Fruit fly (Drosophila melanogaster) whole organism, embryonic: ENCODE results near the gene Tsp97E.

ENCODE experiments used
- Asciz ChIP-seq: fragments of 200-800 bp; sonication (Bioruptor generic); optimal IDR thresholded peaks from 2 replicates; lab custom pipeline; 2017; ENCODE audit warnings: missing biosample characterization, mild to moderate bottlenecking, missing genetic modification characterization, missing genetic modification reagents
- BtbVII ChIP-seq: fragments of 200-800 bp; sonication (Bioruptor generic); optimal IDR thresholded peaks from 3 replicates; lab custom pipeline; 2017; ENCODE audit warnings: missing biosample characterization, mild to moderate bottlenecking, missing genetic modification characterization
- CG10366 ChIP-seq: fragments of 200-800 bp; sonication (Bioruptor generic); IDR thresholded peaks from 2 replicates; pipeline ENCODE4 v1.3.6; 2022; ENCODE audit warnings: missing biosample characterization, missing genetic modification characterization
- CG10431 ChIP-seq: fragments of 200-800 bp; sonication (Bioruptor generic); optimal IDR thresholded peaks from 3 replicates; lab custom pipeline; 2018; ENCODE audit warnings: missing biosample characterization, mild to moderate bottlenecking, missing genetic modification characterization
- CG10543 ChIP-seq: fragments of 200-800 bp; sonication (Bioruptor generic); optimal IDR thresholded peaks from 3 replicates; lab custom pipeline; 2017; ENCODE audit warnings: missing biosample characterization, mild to moderate bottlenecking, missing genetic modification characterization, moderate library complexity
- CG10959 ChIP-seq: fragments of 200-800 bp; sonication (Bioruptor generic); IDR thresholded peaks from 2 replicates; pipeline ENCODE4 v1.3.6; 2022; ENCODE audit warnings: missing biosample characterization, missing genetic modification characterization
- CG11398 ChIP-seq: fragments of 200-800 bp; sonication (Bioruptor generic); optimal IDR thresholded peaks from 2 replicates; lab custom pipeline; 2016; ENCODE audit warnings: missing biosample characterization, missing genetic modification characterization
- CG11696 ChIP-seq: fragments of 200-800 bp; sonication (Bioruptor generic); IDR thresholded peaks from 2 replicates; pipeline ENCODE4 v1.3.6; 2022; ENCODE audit warnings: missing biosample characterization, missing genetic modification characterization
- CG11723 ChIP-seq: fragments of 200-800 bp; sonication (Bioruptor generic); optimal IDR thresholded peaks from 2 replicates; lab custom pipeline; 2017; ENCODE audit warnings: missing biosample characterization, mild to moderate bottlenecking, missing genetic modification characterization
- CG12104 ChIP-seq: fragments of 200-800 bp; sonication (Bioruptor generic); optimal IDR thresholded peaks from 3 replicates; lab custom pipeline; 2016; ENCODE audit warnings: missing biosample characterization, missing genetic modification characterization
- CG13287 ChIP-seq: fragments of 200-800 bp; sonication (Bioruptor generic); IDR thresholded peaks from 2 replicates; pipeline ENCODE4 v1.3.6; 2022; ENCODE audit warnings: missing biosample characterization, missing genetic modification characterization; ENCODE audit not compliant: partially characterized antibody
- CG14965 ChIP-seq: fragments of 200-800 bp; sonication (Bioruptor generic); optimal IDR thresholded peaks from 2 replicates; lab custom pipeline; 2016; ENCODE audit warnings: missing biosample characterization, missing genetic modification characterization, borderline replicate concordance
- CG16813 ChIP-seq: fragments of 200-800 bp; sonication (Bioruptor generic); IDR thresholded peaks from 3 replicates; pipeline ENCODE4 v1.3.6; 2022; ENCODE audit warnings: missing biosample characterization, missing genetic modification characterization; ENCODE audit not compliant: partially characterized antibody
- CG17385 ChIP-seq: fragments of 200-800 bp; sonication (Bioruptor generic); optimal IDR thresholded peaks from 3 replicates; lab custom pipeline; 2018; ENCODE audit warnings: missing biosample characterization, mild to moderate bottlenecking, missing genetic modification characterization
- CG18619 ChIP-seq: fragments of 200-800 bp; sonication (Bioruptor generic); optimal IDR thresholded peaks from 3 replicates; lab custom pipeline; 2017; ENCODE audit warnings: missing biosample characterization, mild to moderate bottlenecking, missing genetic modification characterization
- CG2199 ChIP-seq: fragments of 200-800 bp; sonication (Bioruptor generic); IDR thresholded peaks from 3 replicates; pipeline ENCODE4 v1.3.6; 2022; ENCODE audit warnings: missing biosample characterization, missing genetic modification characterization
- CG2202 ChIP-seq: fragments of 200-800 bp; sonication (Bioruptor generic); optimal IDR thresholded peaks from 2 replicates; lab custom pipeline; 2018; ENCODE audit warnings: missing biosample characterization, mild to moderate bottlenecking, missing genetic modification characterization
- CG2678 ChIP-seq: fragments of 200-800 bp; sonication (Bioruptor generic); optimal IDR thresholded peaks from 3 replicates; lab custom pipeline; 2019; ENCODE audit warnings: missing biosample characterization, mild to moderate bottlenecking, missing genetic modification characterization, moderate library complexity
- CG3065 ChIP-seq: fragments of 200-800 bp; sonication (Bioruptor generic); optimal IDR thresholded peaks from 2 replicates; lab custom pipeline; 2016; ENCODE audit warnings: missing biosample characterization, missing genetic modification characterization
- CG3163 ChIP-seq: fragments of 200-800 bp; sonication (Bioruptor generic); optimal IDR thresholded peaks from 3 replicates; lab custom pipeline; 2016; ENCODE audit warnings: missing biosample characterization, missing genetic modification characterization
- CG32532 ChIP-seq: fragments of 200-800 bp; sonication (Bioruptor generic); IDR thresholded peaks from 2 replicates; pipeline ENCODE4 v1.3.6; 2022; ENCODE audit warnings: missing biosample characterization, missing genetic modification characterization
- CG3407 ChIP-seq: fragments of 200-800 bp; sonication (Bioruptor generic); optimal IDR thresholded peaks from 2 replicates; lab custom pipeline; 2018; ENCODE audit warnings: missing biosample characterization, mild to moderate bottlenecking, missing genetic modification characterization
- CG7372 ChIP-seq: fragments of 200-800 bp; sonication (Bioruptor generic); IDR thresholded peaks from 2 replicates; pipeline ENCODE4 v1.3.6; 2022; ENCODE audit warnings: missing biosample characterization, missing genetic modification characterization
- CG8924 ChIP-seq: fragments of 200-800 bp; optimal IDR thresholded peaks from 3 replicates; lab custom pipeline; 2019; ENCODE audit warnings: missing biosample characterization, mild to moderate bottlenecking, missing genetic modification characterization, moderate library complexity
- CG9215 ChIP-seq: fragments of 200-800 bp; sonication (Bioruptor generic); IDR thresholded peaks from 2 replicates; pipeline ENCODE4 v1.3.6; 2022; ENCODE audit warnings: missing biosample characterization, missing genetic modification characterization
- CoRest ChIP-seq: fragments of 200-800 bp; sonication (Bioruptor generic); optimal IDR thresholded peaks from 3 replicates; lab custom pipeline; 2018; ENCODE audit warnings: missing biosample characterization, mild to moderate bottlenecking, missing genetic modification characterization, moderate library complexity
- Fer1 ChIP-seq: fragments of 200-800 bp; sonication (Bioruptor generic); optimal IDR thresholded peaks from 2 replicates; lab custom pipeline; 2017; ENCODE audit warnings: missing biosample characterization, mild to moderate bottlenecking, missing genetic modification characterization
- H15 ChIP-seq: fragments of 200-800 bp; sonication (Bioruptor generic); IDR thresholded peaks from 3 replicates; pipeline ENCODE4 v1.3.6; 2022; ENCODE audit warnings: missing biosample characterization, missing genetic modification characterization
- H2.0 ChIP-seq: fragments of 200-800 bp; sonication (Bioruptor generic); IDR thresholded peaks from 2 replicates; pipeline ENCODE4 v1.3.6; 2022; ENCODE audit warnings: missing biosample characterization, missing genetic modification characterization
- NK7.1 ChIP-seq: fragments of 200-800 bp; sonication (Bioruptor generic); optimal IDR thresholded peaks from 3 replicates; lab custom pipeline; 2016; ENCODE audit warnings: missing biosample characterization, missing genetic modification characterization
- Oli ChIP-seq: fragments of 200-800 bp; sonication (Bioruptor generic); optimal IDR thresholded peaks from 2 replicates; lab custom pipeline; 2018; ENCODE audit warnings: missing biosample characterization, mild to moderate bottlenecking, missing genetic modification characterization, moderate library complexity
- Scr ChIP-seq: fragments of 200-800 bp; sonication (Bioruptor generic); IDR thresholded peaks from 2 replicates; pipeline ENCODE4 v1.3.6; 2022; ENCODE audit warnings: missing biosample characterization, missing genetic modification characterization; ENCODE audit not compliant: partially characterized antibody
- ase ChIP-seq: fragments of 200-800 bp; sonication (Bioruptor generic); IDR thresholded peaks from 3 replicates; pipeline ENCODE4 v1.3.6; 2022; ENCODE audit warnings: missing biosample characterization, missing genetic modification characterization
- az2 ChIP-seq: fragments of 200-800 bp; sonication (Bioruptor generic); optimal IDR thresholded peaks from 3 replicates; lab custom pipeline; 2016; ENCODE audit warnings: missing biosample characterization, missing genetic modification characterization
- bcd ChIP-seq: fragments of 200-800 bp; sonication (Bioruptor generic); optimal IDR thresholded peaks from 2 replicates; lab custom pipeline; 2017; ENCODE audit warnings: missing biosample characterization, mild to moderate bottlenecking, missing genetic modification characterization
- btn ChIP-seq: fragments of 200-800 bp; sonication (Bioruptor generic); optimal IDR thresholded peaks from 2 replicates; lab custom pipeline; 2016; ENCODE audit warnings: missing biosample characterization, missing genetic modification characterization
- da ChIP-seq: fragments of 200-800 bp; sonication (Bioruptor generic); optimal IDR thresholded peaks from 2 replicates; lab custom pipeline; 2016; ENCODE audit warnings: missing biosample characterization, missing genetic modification characterization
- fd102C ChIP-seq: fragments of 200-800 bp; sonication (Bioruptor generic); optimal IDR thresholded peaks from 2 replicates; lab custom pipeline; 2018; ENCODE audit warnings: missing biosample characterization, mild to moderate bottlenecking, missing genetic modification characterization, moderate library complexity
- fd64A ChIP-seq: fragments of 200-800 bp; sonication (Bioruptor generic); optimal IDR thresholded peaks from 3 replicates; lab custom pipeline; 2018; ENCODE audit warnings: missing biosample characterization, mild to moderate bottlenecking, missing genetic modification characterization
- gsb-n ChIP-seq: fragments of 200-800 bp; sonication (Bioruptor generic); optimal IDR thresholded peaks from 3 replicates; lab custom pipeline; 2018; ENCODE audit warnings: missing biosample characterization, mild to moderate bottlenecking, missing genetic modification characterization
- h ChIP-seq: fragments of >200 bp; optimal IDR thresholded peaks from 2 replicates; lab custom pipeline; 2017
- hbn ChIP-seq: fragments of 200-800 bp; sonication (Bioruptor generic); IDR thresholded peaks from 2 replicates; pipeline ENCODE4 v1.3.6; 2022; ENCODE audit warnings: missing biosample characterization, missing genetic modification characterization; ENCODE audit not compliant: partially characterized antibody
- lilli ChIP-seq: fragments of 200-800 bp; sonication (Bioruptor generic); optimal IDR thresholded peaks from 3 replicates; lab custom pipeline; 2016; ENCODE audit warnings: missing biosample characterization, missing genetic modification characterization
- luna ChIP-seq: fragments of 200-800 bp; sonication (Bioruptor generic); optimal IDR thresholded peaks from 2 replicates; lab custom pipeline; 2016; ENCODE audit warnings: missing biosample characterization, missing genetic modification characterization
- sc ChIP-seq, 3 experiments: fragments of >200 bp in 2 of 3; fragments of 200-800 bp in 1 of 3; sonication (Bioruptor generic) in 1 of 3; optimal IDR thresholded peaks; 2 replicates in 2 of 3; 3 replicates in 1 of 3; lab custom pipeline; 2017; ENCODE audit warnings: mild to moderate bottlenecking in 1 of 3, missing biosample characterization in 1 of 3, missing genetic modification characterization in 1 of 3, missing genetic modification reagents in 1 of 3
- sens-2 ChIP-seq: fragments of 200-800 bp; sonication (Bioruptor generic); IDR thresholded peaks from 2 replicates; pipeline ENCODE4 v1.3.6; 2022; ENCODE audit warnings: missing biosample characterization, missing genetic modification characterization
- sqz ChIP-seq: fragments of 200-800 bp; sonication (Bioruptor generic); optimal IDR thresholded peaks from 3 replicates; lab custom pipeline; 2018; ENCODE audit warnings: missing biosample characterization, mild to moderate bottlenecking, missing genetic modification characterization
- tin ChIP-seq: fragments of 200-800 bp; sonication (Bioruptor generic); optimal IDR thresholded peaks from 3 replicates; lab custom pipeline; 2016; ENCODE audit warnings: missing biosample characterization, missing genetic modification characterization
- unpg ChIP-seq: fragments of 200-800 bp; sonication (Bioruptor generic); optimal IDR thresholded peaks from 3 replicates; lab custom pipeline; 2018; ENCODE audit warnings: missing biosample characterization, mild to moderate bottlenecking, missing genetic modification characterization, moderate library complexity
- vvl ChIP-seq: fragments of 200-800 bp; sonication (Bioruptor generic); IDR thresholded peaks from 2 replicates; pipeline ENCODE4 v1.3.6; 2022; ENCODE audit warnings: missing biosample characterization, missing genetic modification characterization

Gene Tsp97E

DNA sequence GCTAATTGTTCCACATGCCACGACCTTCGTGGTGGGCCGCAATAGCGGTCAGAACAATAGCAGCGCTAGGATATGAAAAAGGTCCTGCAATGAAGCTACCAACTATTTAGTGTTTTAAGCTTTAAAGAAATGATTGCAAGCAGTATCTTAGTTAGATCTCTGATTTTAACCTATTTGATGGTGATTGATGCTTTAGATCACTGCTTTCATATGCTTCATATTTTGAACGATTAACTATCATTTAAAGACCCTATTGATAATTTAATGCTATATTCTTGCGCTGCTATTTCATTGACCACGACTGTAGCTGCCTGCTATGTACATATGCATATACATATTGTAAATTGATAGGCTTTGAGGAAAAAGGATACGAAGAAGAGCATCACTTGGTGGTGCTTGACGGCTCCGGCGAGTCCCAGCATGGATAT, 856 bp downstream of the Tsp97E start (continued):
- TF ChIP-seq bcd (GFP tag; lab: Kevin White, UChicago): peak; percentile 76
- TF ChIP-seq sens-2 (GFP tag; lab: Robert Waterston, UW): no peak
- peak; percentile 48 for TF ChIP-seq CG10543 (GFP tag; lab: Kevin White, UChicago)
- TF ChIP-seq NK7.1 (GFP tag; lab: Kevin White, UChicago): peak; percentile 33
- TF ChIP-seq CG2678 (tag; lab: Kevin White, UChicago): peak; percentile 49
- peak; percentile 58; the same call in 1 of the 2 replicates for TF ChIP-seq CG10959 (GFP tag; lab: Robert Waterston, UW)
- no peak for TF ChIP-seq h (lab: Kevin White, UChicago)
- no peak for TF ChIP-seq CG11398 (GFP tag; lab: Kevin White, UChicago)
- peak; percentile 79 for TF ChIP-seq CG8924 (tag; lab: Kevin White, UChicago)
- TF ChIP-seq CG32532 (GFP tag; lab: Robert Waterston, UW): peak; percentile 75
- peak; percentile 45 for TF ChIP-seq Oli (tag; lab: Kevin White, UChicago)
- peak; percentile 81 for TF ChIP-seq Fer1
- peak; percentile 79 for TF ChIP-seq CG12104 (GFP tag; lab: Kevin White, UChicago)
- TF ChIP-seq H2.0 (GFP tag; lab: Robert Waterston, UW): no peak
- no peak for TF ChIP-seq CG2202
- no peak for TF ChIP-seq CG10431 (GFP tag; lab: Kevin White, UChicago)
- no peak for TF ChIP-seq ase (GFP tag; lab: Robert Waterston, UW)
- no peak for TF ChIP-seq gsb-n (tag; lab: Kevin White, UChicago)
- TF ChIP-seq CG18619 (GFP tag; lab: Kevin White, UChicago): peak; percentile 14
- TF ChIP-seq CG7372: no peak
- TF ChIP-seq tin: peak; percentile 85
- TF ChIP-seq Asciz (GFP tag; lab: Kevin White, UChicago): peak; percentile 78
- no peak for TF ChIP-seq CG13287
- TF ChIP-seq CG3163: no peak
- TF ChIP-seq luna (GFP tag; lab: Kevin White, UChicago): peak; percentile 30
- no peak for TF ChIP-seq fd102C (GFP tag; lab: Kevin White, UChicago)
- peak; percentile 33; the same call in 1 of the 2 replicates for TF ChIP-seq CG10366 (GFP tag; lab: Robert Waterston, UW)
- peak; percentile 55 for TF ChIP-seq lilli (GFP tag; lab: Kevin White, UChicago)
- TF ChIP-seq CG11723: peak; percentile 65
- no peak for TF ChIP-seq CG2199 (GFP tag; lab: Robert Waterston, UW)
- no peak for TF ChIP-seq da (GFP tag; lab: Kevin White, UChicago)
- TF ChIP-seq CG16813 (GFP tag; lab: Robert Waterston, UW): no peak
- peak; percentile 16 for TF ChIP-seq CG3407 (GFP tag; lab: Kevin White, UChicago)
- peak; percentile 78 for TF ChIP-seq BtbVII (GFP tag; lab: Kevin White, UChicago)
- TF ChIP-seq sc (optimal IDR thresholded peaks at IDR 0.05; lab: Kevin White, UChicago): no peak
- no peak for TF ChIP-seq sc (GFP tag; optimal IDR thresholded peaks at IDR 0.05; lab: Kevin White, UChicago)
- peak; percentile 93 for TF ChIP-seq CG11696 (GFP tag; lab: Robert Waterston, UW)
- TF ChIP-seq az2 (GFP tag; lab: Kevin White, UChicago): peak; percentile 12
- peak; percentile 53 for TF ChIP-seq CoRest (tag; lab: Kevin White, UChicago)
- TF ChIP-seq CG9215: peak; percentile 43; the same call in 1 of the 2 replicates
- TF ChIP-seq sqz: peak; percentile 42
- 0 out of 3 replicates have a peak, but pooled peaks have one; percentile 24 for TF ChIP-seq H15
- TF ChIP-seq fd64A (GFP tag; lab: Kevin White, UChicago): peak; percentile 70
- TF ChIP-seq CG14965 (GFP tag; lab: Kevin White, UChicago): peak; percentile 27
- peak; percentile 72 for TF ChIP-seq vvl (GFP tag; lab: Robert Waterston, UW)
- peak; percentile 56 for TF ChIP-seq btn (GFP tag; lab: Kevin White, UChicago)
- no peak for TF ChIP-seq Scr
- TF ChIP-seq CG17385 (GFP tag; lab: Kevin White, UChicago): peak; percentile 33
- 0 out of 2 replicates have a peak, but pooled peaks have one; percentile 24 for TF ChIP-seq hbn (GFP tag; lab: Robert Waterston, UW)
- no peak for TF ChIP-seq CG3065 (GFP tag; lab: Kevin White, UChicago)
- TF ChIP-seq unpg: peak; percentile 62
